Fruit fly (Drosophila melanogaster) whole organism: ENCODE measurements around the gene CG5676.

Experiments
- CG8478 ChIP-seq: fragments of >200 bp; optimal IDR thresholded peaks from 2 replicates; lab custom pipeline; 2018; ENCODE audit warnings: inconsistent platforms
- EcR ChIP-seq, 2 experiments: fragments of >200 bp; optimal IDR thresholded peaks; 2 replicates each; lab custom pipeline; 2017; ENCODE audit warnings: missing biosample characterization in 2 of 2, missing genetic modification characterization in 2 of 2, missing genetic modification reagents in 2 of 2
- pan ChIP-seq: fragments of >200 bp; optimal IDR thresholded peaks from 2 replicates; lab custom pipeline; 2017
- psq ChIP-seq: fragments of >200 bp; optimal IDR thresholded peaks from 2 replicates; lab custom pipeline; 2017
- usp ChIP-seq: fragments of >200 bp; optimal IDR thresholded peaks from 2 replicates; lab custom pipeline; 2017; ENCODE audit warnings: missing biosample characterization, missing genetic modification characterization, mixed read lengths

dm6 chr2L:10261774-10262173 is 6.1 kb upstream of the CG5676 start:
- TF ChIP-seq psq (lab: Kevin White, UChicago) (no peak), EcR (GFP tag; optimal IDR thresholded peaks at IDR 0.05; lab: Kevin White, UChicago) (no peak), CG8478 (lab: Kevin White, UChicago) (no peak), usp (no peak), pan (lab: Kevin White, UChicago) (no peak)
